Fruit fly (Drosophila melanogaster) whole organism, embryonic: ENCODE data around the gene rost.

Source experiments
- Bgb ChIP-seq: fragments of 200-800 bp; sonication (Bioruptor generic); IDR thresholded peaks from 2 replicates; pipeline ENCODE4 v1.3.6; 2022; ENCODE audit warnings: missing biosample characterization, missing genetic modification characterization; ENCODE audit not compliant: partially characterized antibody
- CG11085 ChIP-seq: fragments of 200-800 bp; sonication (Bioruptor generic); IDR thresholded peaks from 2 replicates; pipeline ENCODE4 v1.3.6; 2022; ENCODE audit warnings: missing biosample characterization, missing genetic modification characterization
- CG11696 ChIP-seq: fragments of 200-800 bp; sonication (Bioruptor generic); IDR thresholded peaks from 2 replicates; pipeline ENCODE4 v1.3.6; 2022; ENCODE audit warnings: missing biosample characterization, missing genetic modification characterization
- CG12155 ChIP-seq: fragments of 200-800 bp; sonication (Bioruptor generic); optimal IDR thresholded peaks from 3 replicates; lab custom pipeline; 2016; ENCODE audit warnings: missing biosample characterization, missing genetic modification characterization
- CG12769 ChIP-seq: fragments of 200-800 bp; sonication (Bioruptor generic); optimal IDR thresholded peaks from 2 replicates; lab custom pipeline; 2019; ENCODE audit warnings: missing biosample characterization, mild to moderate bottlenecking, missing genetic modification characterization, moderate library complexity
- CG14860 ChIP-seq: fragments of 200-800 bp; sonication (Bioruptor generic); IDR thresholded peaks from 3 replicates; pipeline ENCODE4 v1.3.6; 2022; ENCODE audit warnings: missing biosample characterization, missing genetic modification characterization; ENCODE audit not compliant: partially characterized antibody
- CG1529 ChIP-seq: fragments of 200-800 bp; sonication (Bioruptor generic); optimal IDR thresholded peaks from 3 replicates; lab custom pipeline; 2018; ENCODE audit warnings: missing biosample characterization, missing genetic modification characterization
- CG1602 ChIP-seq: fragments of 200-800 bp; sonication (Bioruptor generic); optimal IDR thresholded peaks from 3 replicates; lab custom pipeline; 2016; ENCODE audit warnings: missing biosample characterization, missing genetic modification characterization
- CG1792 ChIP-seq: fragments of 200-800 bp; sonication (Bioruptor generic); optimal IDR thresholded peaks from 2 replicates; lab custom pipeline; 2016; ENCODE audit warnings: missing biosample characterization, missing genetic modification characterization
- CG2116 ChIP-seq: fragments of 200-800 bp; sonication (Bioruptor generic); optimal IDR thresholded peaks from 3 replicates; lab custom pipeline; 2018; ENCODE audit warnings: missing biosample characterization, mild to moderate bottlenecking, missing genetic modification characterization
- CG2678 ChIP-seq: fragments of 200-800 bp; sonication (Bioruptor generic); optimal IDR thresholded peaks from 3 replicates; lab custom pipeline; 2019; ENCODE audit warnings: missing biosample characterization, mild to moderate bottlenecking, missing genetic modification characterization, moderate library complexity
- CG2889 ChIP-seq: fragments of 200-800 bp; sonication (Bioruptor generic); IDR thresholded peaks from 3 replicates; pipeline ENCODE4 v1.3.6; 2022; ENCODE audit warnings: missing biosample characterization, missing genetic modification characterization
- CG30020 ChIP-seq: fragments of 200-800 bp; optimal IDR thresholded peaks from 2 replicates; lab custom pipeline; 2019; ENCODE audit warnings: missing biosample characterization, mild to moderate bottlenecking, missing genetic modification characterization, moderate library complexity
- CG32532 ChIP-seq: fragments of 200-800 bp; sonication (Bioruptor generic); IDR thresholded peaks from 2 replicates; pipeline ENCODE4 v1.3.6; 2022; ENCODE audit warnings: missing biosample characterization, missing genetic modification characterization
- CG34224 ChIP-seq: fragments of 200-800 bp; sonication (Bioruptor generic); IDR thresholded peaks from 3 replicates; pipeline ENCODE4 v1.3.6; 2022; ENCODE audit warnings: missing biosample characterization, missing genetic modification characterization; ENCODE audit not compliant: partially characterized antibody
- CG34376 ChIP-seq: fragments of 200-800 bp; sonication (Bioruptor generic); optimal IDR thresholded peaks from 2 replicates; lab custom pipeline; 2018; ENCODE audit warnings: missing biosample characterization, mild to moderate bottlenecking, missing genetic modification characterization
- CG3995 ChIP-seq: fragments of 200-800 bp; sonication (Bioruptor generic); optimal IDR thresholded peaks from 3 replicates; lab custom pipeline; 2016; ENCODE audit warnings: missing biosample characterization, missing genetic modification characterization
- CG42726 ChIP-seq: fragments of 200-800 bp; sonication (Bioruptor generic); IDR thresholded peaks from 2 replicates; pipeline ENCODE4 v1.3.6; 2022; ENCODE audit warnings: missing biosample characterization, missing genetic modification characterization; ENCODE audit not compliant: partially characterized antibody
- CG4282 ChIP-seq: fragments of 200-800 bp; sonication (Bioruptor generic); optimal IDR thresholded peaks from 2 replicates; lab custom pipeline; 2016; ENCODE audit warnings: missing biosample characterization, missing genetic modification characterization
- CG4854 ChIP-seq: fragments of 200-800 bp; sonication (Bioruptor generic); optimal IDR thresholded peaks from 2 replicates; lab custom pipeline; 2016; ENCODE audit warnings: missing biosample characterization, missing genetic modification characterization, inconsistent platforms
- CG7745 ChIP-seq: fragments of 200-800 bp; sonication (Bioruptor generic); optimal IDR thresholded peaks from 2 replicates; lab custom pipeline; 2018; ENCODE audit warnings: missing biosample characterization, mild to moderate bottlenecking, missing genetic modification characterization, moderate library complexity
- CG8388 ChIP-seq: fragments of 200-800 bp; sonication (Bioruptor generic); optimal IDR thresholded peaks from 2 replicates; lab custom pipeline; 2019; ENCODE audit warnings: missing biosample characterization, mild to moderate bottlenecking, missing genetic modification characterization, moderate library complexity
- CG8478 ChIP-seq: fragments of >200 bp; optimal IDR thresholded peaks from 2 replicates; lab custom pipeline; 2018
- CTCF ChIP-seq: fragments of 200-800 bp; sonication (Bioruptor generic); optimal IDR thresholded peaks from 2 replicates; lab custom pipeline; 2017; ENCODE audit warnings: missing biosample characterization, mild to moderate bottlenecking, missing genetic modification characterization, moderate library complexity
- Dip2 ChIP-seq: fragments of 200-800 bp; sonication (Bioruptor generic); IDR thresholded peaks from 2 replicates; pipeline ENCODE4 v1.3.6; 2022; ENCODE audit warnings: missing biosample characterization, missing genetic modification characterization
- Dll ChIP-seq: fragments of 200-800 bp; sonication (Bioruptor generic); IDR thresholded peaks from 4 replicates; pipeline ENCODE4 v1.3.6; 2022; ENCODE audit warnings: missing biosample characterization, missing genetic modification characterization; ENCODE audit not compliant: partially characterized antibody
- Dref ChIP-seq: fragments of 200-800 bp; sonication (Bioruptor generic); IDR thresholded peaks from 2 replicates; pipeline ENCODE4 v1.3.6; 2022; ENCODE audit warnings: missing biosample characterization, missing genetic modification characterization
- Ets97D ChIP-seq: fragments of 200-800 bp; sonication (Bioruptor generic); optimal IDR thresholded peaks from 3 replicates; lab custom pipeline; 2016; ENCODE audit warnings: missing biosample characterization, missing genetic modification characterization
- Gsc ChIP-seq: fragments of 200-800 bp; sonication (Bioruptor generic); IDR thresholded peaks from 2 replicates; pipeline ENCODE4 v1.3.6; 2022; ENCODE audit warnings: missing biosample characterization, missing genetic modification characterization
- Hand ChIP-seq: fragments of 200-800 bp; sonication (Bioruptor generic); optimal IDR thresholded peaks from 2 replicates; lab custom pipeline; 2017; ENCODE audit warnings: mild to moderate bottlenecking, missing biosample characterization, missing genetic modification reagents, missing genetic modification characterization
- Hr39 ChIP-seq: fragments of >200 bp; optimal IDR thresholded peaks from 2 replicates; lab custom pipeline; 2017
- Mes4 ChIP-seq: fragments of 200-800 bp; sonication (Bioruptor generic); optimal IDR thresholded peaks from 2 replicates; lab custom pipeline; 2016; ENCODE audit warnings: missing biosample characterization, missing genetic modification characterization
- Oaz ChIP-seq: fragments of 200-800 bp; sonication (Bioruptor generic); IDR thresholded peaks from 2 replicates; pipeline ENCODE4 v1.3.6; 2022; ENCODE audit warnings: missing biosample characterization, missing genetic modification characterization
- Optix ChIP-seq: fragments of 200-800 bp; sonication (Bioruptor generic); IDR thresholded peaks from 3 replicates; pipeline ENCODE4 v1.3.6; 2022; ENCODE audit warnings: missing biosample characterization, missing genetic modification characterization
- Poxn ChIP-seq: fragments of 200-800 bp; sonication (Bioruptor generic); IDR thresholded peaks from 2 replicates; pipeline ENCODE4 v1.3.6; 2022; ENCODE audit warnings: missing biosample characterization, missing genetic modification characterization
- abd-A ChIP-seq: fragments of 200-800 bp; sonication (Bioruptor generic); optimal IDR thresholded peaks from 3 replicates; lab custom pipeline; 2019; ENCODE audit warnings: missing biosample characterization, mild to moderate bottlenecking, missing genetic modification characterization, moderate library complexity
- ap ChIP-seq: fragments of 200-800 bp; sonication (Bioruptor generic); IDR thresholded peaks from 2 replicates; pipeline ENCODE4 v1.3.6; 2022; ENCODE audit warnings: missing biosample characterization, missing genetic modification characterization
- bcd ChIP-seq: fragments of 200-800 bp; sonication (Bioruptor generic); optimal IDR thresholded peaks from 2 replicates; lab custom pipeline; 2017; ENCODE audit warnings: missing biosample characterization, mild to moderate bottlenecking, missing genetic modification characterization
- chif ChIP-seq, 2 experiments: fragments of 200-800 bp; sonication (Bioruptor generic); optimal IDR thresholded peaks; 3 replicates each; lab custom pipeline; 2016; ENCODE audit warnings: missing biosample characterization in 2 of 2, missing genetic modification characterization in 2 of 2
- dimm ChIP-seq: fragments of 200-800 bp; sonication (Bioruptor generic); IDR thresholded peaks from 2 replicates; pipeline ENCODE4 v1.3.6; 2022; ENCODE audit warnings: missing biosample characterization, missing genetic modification characterization
- dpn ChIP-seq, 2 experiments: fragments of 200-800 bp; sonication (Bioruptor generic); optimal IDR thresholded peaks; 3 replicates each; lab custom pipeline; 2016; ENCODE audit warnings: missing biosample characterization in 2 of 2, missing genetic modification characterization in 2 of 2
- emc ChIP-seq: fragments of 200-800 bp; sonication (Bioruptor generic); optimal IDR thresholded peaks from 2 replicates; lab custom pipeline; 2016; ENCODE audit warnings: missing biosample characterization, missing genetic modification characterization
- eve ChIP-seq, 2 experiments: fragments of >200 bp; optimal IDR thresholded peaks; 2 replicates each; lab custom pipeline; 2017; ENCODE audit warnings: missing biosample characterization in 2 of 2, missing genetic modification characterization in 2 of 2
- ftz-f1 ChIP-seq: fragments of 200-800 bp; sonication (Bioruptor generic); optimal IDR thresholded peaks from 2 replicates; lab custom pipeline; 2016; ENCODE audit warnings: missing biosample characterization, missing genetic modification characterization
- gcm ChIP-seq: fragments of 200-800 bp; sonication (Bioruptor generic); optimal IDR thresholded peaks from 2 replicates; lab custom pipeline; 2019; ENCODE audit warnings: missing biosample characterization, mild to moderate bottlenecking, missing genetic modification characterization, moderate library complexity
- gem ChIP-seq: fragments of 200-800 bp; sonication (Bioruptor generic); optimal IDR thresholded peaks from 2 replicates; lab custom pipeline; 2019; ENCODE audit warnings: missing biosample characterization, mild to moderate bottlenecking, missing genetic modification characterization, moderate library complexity
- phol ChIP-seq: fragments of 200-800 bp; sonication (Bioruptor generic); optimal IDR thresholded peaks from 3 replicates; lab custom pipeline; 2018; ENCODE audit warnings: missing biosample characterization, mild to moderate bottlenecking, missing genetic modification characterization, moderate library complexity
- sim ChIP-seq: fragments of 200-800 bp; sonication (Bioruptor generic); IDR thresholded peaks from 2 replicates; pipeline ENCODE4 v1.3.6; 2022; ENCODE audit warnings: missing biosample characterization, missing genetic modification characterization
- sima ChIP-seq: fragments of 200-800 bp; sonication (Bioruptor generic); optimal IDR thresholded peaks from 2 replicates; lab custom pipeline; 2016; ENCODE audit warnings: missing biosample characterization, missing genetic modification characterization
- sob ChIP-seq: fragments of 200-800 bp; sonication (Bioruptor generic); IDR thresholded peaks from 2 replicates; pipeline ENCODE4 v1.3.6; 2022; ENCODE audit warnings: missing biosample characterization, missing genetic modification characterization
- tgo ChIP-seq: fragments of 200-800 bp; sonication (Bioruptor generic); IDR thresholded peaks from 3 replicates; pipeline ENCODE4 v1.3.6; 2022; ENCODE audit warnings: missing biosample characterization, missing genetic modification characterization
- vnd ChIP-seq: fragments of 200-800 bp; sonication (Bioruptor generic); IDR thresholded peaks from 3 replicates; pipeline ENCODE4 v1.3.6; 2022; ENCODE audit warnings: missing biosample characterization, missing genetic modification characterization; ENCODE audit not compliant: partially characterized antibody

The rost gene

DNA sequence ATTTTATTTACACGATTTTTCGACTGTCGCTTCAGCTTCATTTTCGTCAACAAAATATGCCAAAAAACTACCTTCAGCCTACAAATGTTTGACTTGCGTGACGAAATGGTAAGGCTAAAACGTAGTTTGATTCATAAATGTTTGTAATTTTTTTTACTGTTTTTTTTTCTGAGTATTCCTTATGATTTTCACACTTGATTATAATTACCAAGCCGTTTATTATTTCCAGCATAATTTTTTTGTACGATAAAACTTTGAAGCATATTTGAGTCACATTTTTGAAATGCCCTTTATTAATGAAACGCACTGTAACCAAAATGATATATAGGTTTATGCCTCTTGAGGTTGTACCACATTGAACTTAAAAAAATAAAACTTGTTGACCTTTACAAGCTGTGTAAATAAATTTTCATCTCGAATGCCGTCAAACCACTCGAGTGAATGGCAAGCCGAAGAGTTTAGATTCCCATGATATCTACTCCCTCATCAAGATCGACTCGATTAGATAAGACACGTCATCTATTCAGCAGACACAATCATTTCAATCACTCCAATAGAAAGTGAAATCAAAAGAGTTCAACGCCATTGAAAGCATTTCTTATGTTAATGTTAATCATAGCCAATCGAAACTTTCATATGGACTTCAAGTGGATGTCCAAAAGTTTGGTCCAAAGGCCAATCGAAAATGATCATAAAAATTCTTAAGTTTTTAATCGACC, 6.6 kb downstream of the rost start:
- TF ChIP-seq dpn (GFP tag; optimal IDR thresholded peaks at IDR 0.05; lab: Kevin White, UChicago) (peak; percentile 34 to 61), Dip2 (GFP tag; lab: Robert Waterston, UW) (no peak), CG2678 (peak; percentile 78), phol (tag; lab: Kevin White, UChicago) (peak; percentile 41), Bgb (GFP tag; lab: Robert Waterston, UW) (no peak), Hand (GFP tag; lab: Kevin White, UChicago) (no peak), CG8478 (no peak), CG1602 (peak; percentile 28), CG12769 (no peak), ftz-f1 (no peak), eve (GFP tag; optimal IDR thresholded peaks at IDR 0.05; lab: Kevin White, UChicago) (peak in 1 of 2 experiments; percentile 57), sim (GFP tag; lab: Robert Waterston, UW) (no peak), CG42726 (GFP tag; lab: Robert Waterston, UW) (no peak), dimm (no peak), CG3995 (GFP tag; lab: Kevin White, UChicago) (no peak), Ets97D (GFP tag; lab: Kevin White, UChicago) (no peak), gem (tag; lab: Kevin White, UChicago) (peak; percentile 75), abd-A (tag; lab: Kevin White, UChicago) (peak; percentile 3), sima (GFP tag; lab: Kevin White, UChicago) (no peak), CG11085 (GFP tag; lab: Robert Waterston, UW) (no peak), vnd (no peak), gcm (GFP tag; lab: Kevin White, UChicago) (peak; percentile 20), Gsc (no peak), sob (peak; percentile 47; the same call in 1 of the 2 replicates), Oaz (GFP tag; lab: Robert Waterston, UW) (no peak), CG4282 (GFP tag; lab: Kevin White, UChicago) (no peak), Dll (GFP tag; lab: Robert Waterston, UW) (no peak), CG30020 (tag; lab: Kevin White, UChicago) (no peak), CG34224 (GFP tag; lab: Robert Waterston, UW) (no peak), CG8388 (GFP tag; lab: Kevin White, UChicago) (peak; percentile 31), CG4854 (no peak), Mes4 (GFP tag; lab: Kevin White, UChicago) (no peak), CG11696 (peak; percentile 53), CG14860 (no peak), CG34376 (GFP tag; lab: Kevin White, UChicago) (no peak), Dref (GFP tag; lab: Robert Waterston, UW) (no peak), CTCF (GFP tag; lab: Kevin White, UChicago) (no peak), chif (GFP tag; optimal IDR thresholded peaks at IDR 0.05; lab: Kevin White, UChicago) (peak in 1 of 2 experiments; percentile 43), emc (GFP tag; lab: Kevin White, UChicago) (no peak), CG32532 (GFP tag; lab: Robert Waterston, UW) (peak; percentile 50; the same call in 1 of the 2 replicates), CG2116 (GFP tag; lab: Kevin White, UChicago) (no peak), CG12155 (GFP tag; lab: Kevin White, UChicago) (peak; percentile 29), Optix (no peak), tgo (GFP tag; lab: Robert Waterston, UW) (peak; percentile 42; the same call in 1 of the 3 replicates), Poxn (no peak), bcd (GFP tag; lab: Kevin White, UChicago) (no peak), ap (no peak), Hr39 (lab: Kevin White, UChicago) (no peak), CG2889 (GFP tag; lab: Robert Waterston, UW) (no peak), CG1529 (GFP tag; lab: Kevin White, UChicago) (no peak), CG1792 (GFP tag; lab: Kevin White, UChicago) (no peak), CG7745 (tag; lab: Kevin White, UChicago) (no peak)
